Fruit fly (Drosophila melanogaster): Measurements from ENCODE around the gene tilB.

tilB gene

dm6 chrX:22456180-22456948 is 6.8 kb downstream of the tilB start:
- no peak for TF ChIP-seq Ets98B (GFP tag; IDR thresholded peaks at IDR 0.05)
- no peak for TF ChIP-seq EcR (GFP tag; optimal IDR thresholded peaks at IDR 0.05)
- no peak for TF ChIP-seq CG13204 (GFP tag; optimal IDR thresholded peaks at IDR 0.05)
- TF ChIP-seq CG10348 (GFP tag; IDR thresholded peaks at IDR 0.05): no peak
- TF ChIP-seq CG32121 (GFP tag; IDR thresholded peaks at IDR 0.05): no peak
- TF ChIP-seq rn (GFP tag; IDR thresholded peaks at IDR 0.05): no peak
- TF ChIP-seq fd96Ca (GFP tag; IDR thresholded peaks at IDR 0.05): no peak
- TF ChIP-seq CG4496 (GFP tag; IDR thresholded peaks at IDR 0.05): no peak; the same call in 2 of the 3 replicates
- no peak for TF ChIP-seq CG9948 (tag; optimal IDR thresholded peaks at IDR 0.05)

- TF ChIP-seq Ets98B (GFP tag; IDR thresholded peaks at IDR 0.05) (peak; percentile 50), Pif1A (GFP tag; optimal IDR thresholded peaks at IDR 0.05) (no peak), CG32121 (GFP tag; IDR thresholded peaks at IDR 0.05) (peak; percentile 67), CG34367 (tag; optimal IDR thresholded peaks at IDR 0.05) (no peak), rn (GFP tag; IDR thresholded peaks at IDR 0.05) (no peak), CG13204 (GFP tag; optimal IDR thresholded peaks at IDR 0.05) (no peak), CG8159 (tag; optimal IDR thresholded peaks at IDR 0.05) (no peak), gl (tag; optimal IDR thresholded peaks at IDR 0.05) (no peak), CG4496 (GFP tag; IDR thresholded peaks at IDR 0.05) (peak; percentile 74), CG10348 (GFP tag; IDR thresholded peaks at IDR 0.05) (no peak), CG12605 (GFP tag; IDR thresholded peaks at IDR 0.05) (peak; percentile 76), fd96Ca (GFP tag; IDR thresholded peaks at IDR 0.05) (peak; percentile 55; the same call in 1 of the 3 replicates), CG15710 (tag; optimal IDR thresholded peaks at IDR 0.05) (no peak), EcR (GFP tag; optimal IDR thresholded peaks at IDR 0.05) (no peak)
These were observed 11.8 kb downstream of the tilB start for dm6 chrX:22461218-22461760.

- TF ChIP-seq EcR (GFP tag; optimal IDR thresholded peaks at IDR 0.05) (no peak), CG10348 (GFP tag; IDR thresholded peaks at IDR 0.05) (no peak)
These were observed 22.3 kb downstream of the tilB start, which contains the start of gene CG14613 for dm6 chrX:22471819-22472218. Gene CG14613, minus strand, starts transcription at chrX:22472021.

- no peak for TF ChIP-seq Ets98B (GFP tag; IDR thresholded peaks at IDR 0.05)
- TF ChIP-seq CG32121 (GFP tag; IDR thresholded peaks at IDR 0.05): no peak
- TF ChIP-seq fd96Ca (GFP tag; IDR thresholded peaks at IDR 0.05): no peak
- no peak for TF ChIP-seq CG14655 (GFP tag; optimal IDR thresholded peaks at IDR 0.05)
- no peak for TF ChIP-seq CG8159 (tag; optimal IDR thresholded peaks at IDR 0.05)
- TF ChIP-seq CG17806 (tag; optimal IDR thresholded peaks at IDR 0.05): no peak
These were observed 24.0 kb downstream of the tilB start, which contains the start of gene CG14618 for dm6 chrX:22473520-22473919. Gene CG14618, plus strand, starts transcription at chrX:22473698.

- TF ChIP-seq EcR (GFP tag; optimal IDR thresholded peaks at IDR 0.05): no peak
- no peak for TF ChIP-seq fd96Ca (GFP tag; IDR thresholded peaks at IDR 0.05)
- no peak for TF ChIP-seq gl (tag; optimal IDR thresholded peaks at IDR 0.05)
- TF ChIP-seq Snoo (tag; optimal IDR thresholded peaks at IDR 0.05): no peak
- TF ChIP-seq D1 (tag; optimal IDR thresholded peaks at IDR 0.05): no peak
- no peak for TF ChIP-seq CG17806 (tag; optimal IDR thresholded peaks at IDR 0.05)
- no peak for TF ChIP-seq Pif1B (GFP tag; optimal IDR thresholded peaks at IDR 0.05)
- no peak for TF ChIP-seq CG12605 (GFP tag; IDR thresholded peaks at IDR 0.05)
These were observed 25.3 kb downstream of the tilB start for dm6 chrX:22474881-22475280.

- TF ChIP-seq rn (GFP tag; IDR thresholded peaks at IDR 0.05): no peak
- TF ChIP-seq CG34367 (tag; optimal IDR thresholded peaks at IDR 0.05): no peak
- no peak for TF ChIP-seq CG4496 (GFP tag; IDR thresholded peaks at IDR 0.05)
- TF ChIP-seq D1 (tag; optimal IDR thresholded peaks at IDR 0.05): no peak
- TF ChIP-seq gl (tag; optimal IDR thresholded peaks at IDR 0.05): no peak
- no peak for TF ChIP-seq fd96Ca (GFP tag; IDR thresholded peaks at IDR 0.05)
- TF ChIP-seq CG13204 (GFP tag; optimal IDR thresholded peaks at IDR 0.05): no peak
- TF ChIP-seq CG10348 (GFP tag; IDR thresholded peaks at IDR 0.05): no peak
- TF ChIP-seq CG17806 (tag; optimal IDR thresholded peaks at IDR 0.05): no peak
- no peak for TF ChIP-seq CG14655 (GFP tag; optimal IDR thresholded peaks at IDR 0.05)
- no peak for TF ChIP-seq CG15710 (tag; optimal IDR thresholded peaks at IDR 0.05)
- no peak for TF ChIP-seq CG9948 (tag; optimal IDR thresholded peaks at IDR 0.05)
- TF ChIP-seq CG8159 (tag; optimal IDR thresholded peaks at IDR 0.05): no peak
- no peak for TF ChIP-seq CG12605 (GFP tag; IDR thresholded peaks at IDR 0.05)
These were observed 28.4 kb downstream of the tilB start for dm6 chrX:22477689-22478590.

All from whole organism, pupa.